Worm (Caenorhabditis elegans) whole organism, L4 larva: Measurements from ENCODE around the gene Y38E10A.14.

Source experiments
- ceh-44 ChIP-seq: fragments of 200-800 bp; sonication (Bioruptor generic); IDR thresholded peaks from 2 replicates; pipeline ENCODE4 v1.3.6; 2022; ENCODE audit warnings: missing genetic modification reagents, missing genetic modification characterization, missing compliant biosample characterization
- gei-8 ChIP-seq: fragments of 200-800 bp; sonication (Bioruptor generic); optimal IDR thresholded peaks from 2 replicates; lab custom pipeline; 2018; ENCODE audit warnings: mild to moderate bottlenecking, missing genetic modification characterization, missing compliant biosample characterization
- lir-3 ChIP-seq: sonication (generic microtip); optimal IDR thresholded peaks from 2 replicates; lab custom pipeline; 2016; ENCODE audit warnings: mild to moderate bottlenecking, missing genetic modification characterization, missing compliant biosample characterization
- mdl-1 ChIP-seq, 2 experiments: fragments of 150-350 bp in 1 of 2; sonication (generic microtip) in 1 of 2; optimal IDR thresholded peaks; 2 replicates each; lab custom pipeline; 2014 to 2017; ENCODE audit warnings: missing biosample characterization in 2 of 2, missing genetic modification characterization in 2 of 2
- mep-1 ChIP-seq: fragments of 150-350 bp; sonication (generic microtip); optimal IDR thresholded peaks from 3 replicates; lab custom pipeline; 2014; ENCODE audit warnings: missing biosample characterization, missing genetic modification characterization
- nhr-237 ChIP-seq: sonication (generic microtip); optimal IDR thresholded peaks from 2 replicates; lab custom pipeline; 2017; ENCODE audit warnings: missing biosample characterization, missing genetic modification characterization
- nhr-77 ChIP-seq: fragments of 150-350 bp; optimal IDR thresholded peaks from 2 replicates; lab custom pipeline; 2014; ENCODE audit warnings: missing biosample characterization, missing genetic modification characterization
- snpc-4 ChIP-seq: fragments of 150-350 bp; optimal IDR thresholded peaks from 2 replicates; lab custom pipeline; 2014; ENCODE audit warnings: missing biosample characterization, missing genetic modification characterization

- TF ChIP-seq nhr-237 (no peak), mdl-1 (tag; optimal IDR thresholded peaks at IDR 0.05; lab: Kevin White, UChicago) (no peak), mep-1 (tag; lab: Kevin White, UChicago) (no peak), ceh-44 (no peak), nhr-77 (no peak), snpc-4 (tag; lab: Kevin White, UChicago) (no peak), lir-3 (tag; lab: Kevin White, UChicago) (no peak), gei-8 (GFP tag; lab: Kevin White, UChicago) (no peak)
Measured at ce11 chrII:12654447-12654846, 30.1 kb upstream of the Y38E10A.14 start, which contains the start of gene rgs-4.
